Worm (Caenorhabditis elegans): ENCODE data around the gene srbc-11.

DNA sequence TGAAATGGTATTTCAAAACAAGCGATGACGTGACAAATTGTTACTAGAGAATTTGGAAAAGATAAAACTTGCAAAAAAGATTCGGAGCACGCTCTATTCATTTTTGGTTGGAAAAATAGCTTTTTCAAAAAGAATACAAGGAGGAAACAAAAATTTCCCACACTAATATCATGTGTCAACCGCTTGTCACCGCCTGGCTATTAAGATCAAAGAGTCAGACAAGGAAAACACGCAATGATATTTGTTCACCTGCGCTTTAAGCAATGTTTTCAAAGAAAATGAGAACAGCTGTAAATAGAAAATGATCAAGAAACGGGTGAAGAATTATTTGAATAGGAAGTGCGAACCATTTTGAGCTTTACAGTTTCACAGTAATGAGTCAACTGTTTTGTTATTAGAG, 18.3 kb downstream of the srbc-11 start, which contains the start of gene srh-125:
- no peak for TF ChIP-seq elt-1 (tag; optimal IDR thresholded peaks at IDR 0.05)
- TF ChIP-seq snpc-4 (tag; optimal IDR thresholded peaks at IDR 0.05) = no peak
- no peak for TF ChIP-seq ceh-16 (tag; optimal IDR thresholded peaks at IDR 0.05)

Data from whole organism, L2 larva.